Fruit fly (Drosophila melanogaster) whole organism, pupa: ENCODE results near the gene NetA.

Experiments used
- CG10348 ChIP-seq: fragments of 200-800 bp; sonication (Bioruptor generic); IDR thresholded peaks from 2 replicates; pipeline ENCODE4 v1.3.6; 2022; ENCODE audit warnings: missing biosample characterization, missing genetic modification characterization
- CG12605 ChIP-seq: fragments of 200-800 bp; sonication (Bioruptor generic); IDR thresholded peaks from 2 replicates; pipeline ENCODE4 v1.3.6; 2022; ENCODE audit warnings: missing biosample characterization, missing genetic modification characterization
- CG13204 ChIP-seq: fragments of 200-800 bp; sonication (Bioruptor generic); optimal IDR thresholded peaks from 2 replicates; lab custom pipeline; 2018; ENCODE audit warnings: missing biosample characterization, mild to moderate bottlenecking, missing genetic modification characterization, moderate library complexity
- CG14655 ChIP-seq: fragments of 200-800 bp; sonication (Bioruptor generic); optimal IDR thresholded peaks from 3 replicates; lab custom pipeline; 2017; ENCODE audit warnings: mild to moderate bottlenecking, missing biosample characterization, missing genetic modification reagents, missing genetic modification characterization
- CG15710 ChIP-seq: fragments of 200-800 bp; sonication (Bioruptor generic); optimal IDR thresholded peaks from 2 replicates; lab custom pipeline; 2018; ENCODE audit warnings: missing biosample characterization, mild to moderate bottlenecking, missing genetic modification characterization, moderate library complexity
- CG17806 ChIP-seq: fragments of 200-800 bp; sonication (Bioruptor generic); optimal IDR thresholded peaks from 2 replicates; lab custom pipeline; 2018; ENCODE audit warnings: missing biosample characterization, mild to moderate bottlenecking, missing genetic modification characterization, moderate library complexity
- CG32121 ChIP-seq: fragments of 200-800 bp; sonication (Bioruptor generic); IDR thresholded peaks from 2 replicates; pipeline ENCODE4 v1.3.6; 2022; ENCODE audit warnings: missing biosample characterization, missing genetic modification characterization
- CG34367 ChIP-seq: fragments of 200-800 bp; sonication (Bioruptor generic); optimal IDR thresholded peaks from 2 replicates; lab custom pipeline; 2018; ENCODE audit warnings: missing biosample characterization, mild to moderate bottlenecking, missing genetic modification characterization
- CG4496 ChIP-seq: fragments of 200-800 bp; sonication (Bioruptor generic); IDR thresholded peaks from 3 replicates; pipeline ENCODE4 v1.3.6; 2022; ENCODE audit warnings: missing biosample characterization, missing genetic modification characterization
- CG8159 ChIP-seq: fragments of 200-800 bp; sonication (Bioruptor generic); optimal IDR thresholded peaks from 3 replicates; lab custom pipeline; 2018; ENCODE audit warnings: missing biosample characterization, mild to moderate bottlenecking, missing genetic modification characterization, moderate library complexity
- CG8301 ChIP-seq: fragments of 200-800 bp; sonication (Bioruptor generic); optimal IDR thresholded peaks from 2 replicates; lab custom pipeline; 2018; ENCODE audit warnings: missing biosample characterization, mild to moderate bottlenecking, missing genetic modification characterization
- CG9948 ChIP-seq: fragments of 200-800 bp; sonication (Bioruptor generic); optimal IDR thresholded peaks from 2 replicates; lab custom pipeline; 2018; ENCODE audit warnings: missing biosample characterization, mild to moderate bottlenecking, missing genetic modification characterization, moderate library complexity
- D1 ChIP-seq: fragments of 200-800 bp; sonication (Bioruptor generic); optimal IDR thresholded peaks from 2 replicates; lab custom pipeline; 2018; ENCODE audit warnings: missing biosample characterization, mild to moderate bottlenecking, missing genetic modification characterization, moderate library complexity
- EcR ChIP-seq: fragments of 200-800 bp; sonication (Bioruptor generic); optimal IDR thresholded peaks from 3 replicates; lab custom pipeline; 2019; ENCODE audit warnings: missing biosample characterization, missing genetic modification characterization, mild to moderate bottlenecking, moderate library complexity, missing genetic modification reagents
- Ets98B ChIP-seq: fragments of 200-800 bp; sonication (Bioruptor generic); IDR thresholded peaks from 2 replicates; pipeline ENCODE4 v1.3.6; 2022; ENCODE audit warnings: missing biosample characterization, missing genetic modification characterization
- Pif1A ChIP-seq: fragments of 200-800 bp; sonication (Bioruptor generic); optimal IDR thresholded peaks from 3 replicates; lab custom pipeline; 2016; ENCODE audit warnings: missing biosample characterization, missing genetic modification characterization
- Pif1B ChIP-seq: fragments of 200-800 bp; sonication (Bioruptor generic); optimal IDR thresholded peaks from 3 replicates; lab custom pipeline; 2016; ENCODE audit warnings: missing biosample characterization, missing genetic modification characterization
- Snoo ChIP-seq: fragments of 200-800 bp; sonication (Bioruptor generic); optimal IDR thresholded peaks from 3 replicates; lab custom pipeline; 2017; ENCODE audit warnings: missing biosample characterization, mild to moderate bottlenecking, missing genetic modification characterization, inconsistent platforms
- fd96Ca ChIP-seq: fragments of 200-800 bp; sonication (Bioruptor generic); IDR thresholded peaks from 3 replicates; pipeline ENCODE4 v1.3.6; 2022; ENCODE audit warnings: missing biosample characterization, missing genetic modification characterization
- gl ChIP-seq: fragments of 200-800 bp; sonication (Bioruptor generic); optimal IDR thresholded peaks from 2 replicates; lab custom pipeline; 2018; ENCODE audit warnings: missing biosample characterization, mild to moderate bottlenecking, missing genetic modification characterization
- rn ChIP-seq: fragments of 200-800 bp; sonication (Bioruptor generic); IDR thresholded peaks from 2 replicates; pipeline ENCODE4 v1.3.6; 2022; ENCODE audit warnings: missing biosample characterization, missing genetic modification characterization

Gene NetA

dm6 chrX:14627080-14627796 lies 26.5 kb downstream of the NetA start:
- TF ChIP-seq D1 (tag; lab: Kevin White, UChicago) (no peak), CG14655 (peak; percentile 38), CG8159 (tag; lab: Kevin White, UChicago) (peak; percentile 38), Pif1A (GFP tag; lab: Kevin White, UChicago) (peak; percentile 6), Ets98B (GFP tag; lab: Robert Waterston, UW) (no peak), CG34367 (tag; lab: Kevin White, UChicago) (peak; percentile 12), CG17806 (peak; percentile 35), CG4496 (peak; percentile 38; the same call in 1 of the 3 replicates), CG15710 (peak; percentile 36), Pif1B (peak; percentile 20), CG9948 (tag; lab: Kevin White, UChicago) (peak; percentile 50), CG8301 (tag; lab: Kevin White, UChicago) (peak; percentile 12), CG13204 (GFP tag; lab: Kevin White, UChicago) (peak; percentile 6), Snoo (tag; lab: Kevin White, UChicago) (no peak), CG12605 (GFP tag; lab: Robert Waterston, UW) (0 out of 2 replicates have a peak, but pooled peaks have one; percentile 12)

dm6 chrX:14622179-14622578 lies 31.5 kb downstream of the NetA start:
- TF ChIP-seq CG8159 (tag; lab: Kevin White, UChicago) (peak; percentile 24), rn (GFP tag; lab: Robert Waterston, UW) (no peak), Ets98B (GFP tag; lab: Robert Waterston, UW) (no peak), CG12605 (GFP tag; lab: Robert Waterston, UW) (no peak), CG9948 (tag; lab: Kevin White, UChicago) (peak; percentile 13), EcR (no peak), Pif1A (GFP tag; lab: Kevin White, UChicago) (peak; percentile 30), CG10348 (GFP tag; lab: Robert Waterston, UW) (no peak), CG32121 (GFP tag; lab: Robert Waterston, UW) (no peak), CG14655 (peak; percentile 24), CG15710 (peak; percentile 10), CG34367 (tag; lab: Kevin White, UChicago) (no peak), CG17806 (no peak), CG8301 (tag; lab: Kevin White, UChicago) (peak; percentile 19), fd96Ca (no peak), CG13204 (GFP tag; lab: Kevin White, UChicago) (no peak), CG4496 (0 out of 3 replicates have a peak, but pooled peaks have one; percentile 20), Snoo (tag; lab: Kevin White, UChicago) (no peak)

DNA sequence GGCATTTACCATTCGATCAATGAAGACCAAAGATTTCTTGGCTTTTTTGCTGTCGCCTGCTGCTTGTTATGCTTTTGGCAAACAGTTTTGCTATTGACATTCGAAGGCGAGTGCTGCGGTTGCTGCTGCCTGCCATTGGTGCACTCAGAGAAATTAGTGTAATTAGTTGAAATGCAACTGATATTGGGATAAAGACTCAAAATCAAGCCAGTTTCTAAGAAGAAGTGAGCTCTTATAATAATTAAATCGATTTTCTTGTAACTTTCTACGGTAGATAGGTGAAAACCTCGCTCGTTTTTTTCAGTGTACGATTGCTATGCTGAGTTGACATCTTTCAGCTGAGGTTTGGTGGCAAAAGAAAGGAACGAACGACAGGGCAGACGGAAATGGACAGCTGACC lies 32.3 kb downstream of the NetA start:
- TF ChIP-seq CG14655, result peak; percentile 29
- peak; percentile 0 for TF ChIP-seq CG17806
- no peak for TF ChIP-seq Ets98B (GFP tag; lab: Robert Waterston, UW)
- TF ChIP-seq CG8159 (tag; lab: Kevin White, UChicago), result peak; percentile 19
- peak; percentile 1 for TF ChIP-seq Pif1A (GFP tag; lab: Kevin White, UChicago)
- TF ChIP-seq CG8301 (tag; lab: Kevin White, UChicago), result peak; percentile 14
- TF ChIP-seq CG12605 (GFP tag; lab: Robert Waterston, UW), result no peak

DNA sequence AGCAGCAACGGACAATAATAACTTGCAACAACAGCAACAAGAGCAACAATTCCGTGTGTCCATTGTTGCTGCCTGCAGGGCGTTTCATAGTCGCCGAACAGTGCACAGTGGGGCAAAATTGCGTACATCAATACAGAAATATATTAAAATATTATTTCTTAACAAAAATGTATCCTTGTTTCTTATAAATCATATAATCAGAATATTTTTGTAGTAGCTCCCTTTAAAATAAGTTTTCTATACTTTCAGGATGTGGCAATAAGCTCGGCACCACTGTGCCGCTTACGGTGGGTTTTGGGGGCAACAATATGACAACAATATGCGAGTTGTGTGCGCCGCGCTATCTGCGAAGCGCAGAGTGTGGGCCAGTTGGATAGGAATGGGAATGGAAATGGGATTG lies 41.4 kb downstream of the NetA start:
- no peak for TF ChIP-seq CG10348 (GFP tag; lab: Robert Waterston, UW)
- peak; percentile 88 for TF ChIP-seq Pif1B
- TF ChIP-seq D1 (tag; lab: Kevin White, UChicago), result peak; percentile 5
- TF ChIP-seq CG8301 (tag; lab: Kevin White, UChicago), result peak; percentile 59
- TF ChIP-seq Ets98B (GFP tag; lab: Robert Waterston, UW), result peak; percentile 72
- peak; percentile 83 for TF ChIP-seq CG9948 (tag; lab: Kevin White, UChicago)
- peak; percentile 82 for TF ChIP-seq Pif1A (GFP tag; lab: Kevin White, UChicago)
- peak; percentile 64 for TF ChIP-seq Snoo (tag; lab: Kevin White, UChicago)
- TF ChIP-seq CG17806, result peak; percentile 85
- TF ChIP-seq CG32121 (GFP tag; lab: Robert Waterston, UW), result peak; percentile 82
- TF ChIP-seq CG4496, result peak; percentile 90
- TF ChIP-seq fd96Ca, result peak; percentile 87
- peak; percentile 75 for TF ChIP-seq CG13204 (GFP tag; lab: Kevin White, UChicago)
- peak; percentile 79 for TF ChIP-seq CG34367 (tag; lab: Kevin White, UChicago)
- TF ChIP-seq CG8159 (tag; lab: Kevin White, UChicago), result peak; percentile 88
- TF ChIP-seq rn (GFP tag; lab: Robert Waterston, UW), result peak; percentile 37; the same call in 1 of the 2 replicates
- TF ChIP-seq CG14655, result peak; percentile 82
- peak; percentile 70 for TF ChIP-seq gl (tag; lab: Kevin White, UChicago)
- peak; percentile 87 for TF ChIP-seq CG15710
- no peak for TF ChIP-seq EcR
- TF ChIP-seq CG12605 (GFP tag; lab: Robert Waterston, UW), result peak; percentile 84
- TF ChIP-seq, all 21 proteins: peak for 19

dm6 chrX:14609222-14609621 lies 44.5 kb downstream of the NetA start:
- TF ChIP-seq Pif1B, result no peak
- TF ChIP-seq CG13204 (GFP tag; lab: Kevin White, UChicago), result no peak
- no peak for TF ChIP-seq EcR
- TF ChIP-seq Ets98B (GFP tag; lab: Robert Waterston, UW), result no peak
- peak; percentile 19 for TF ChIP-seq CG15710
- no peak for TF ChIP-seq CG10348 (GFP tag; lab: Robert Waterston, UW)
- TF ChIP-seq rn (GFP tag; lab: Robert Waterston, UW), result no peak
- TF ChIP-seq CG4496, result no peak
- TF ChIP-seq CG17806, result peak; percentile 7
- peak; percentile 52 for TF ChIP-seq CG8159 (tag; lab: Kevin White, UChicago)
- TF ChIP-seq CG34367 (tag; lab: Kevin White, UChicago), result peak; percentile 3
- TF ChIP-seq CG32121 (GFP tag; lab: Robert Waterston, UW), result no peak
- TF ChIP-seq CG9948 (tag; lab: Kevin White, UChicago), result peak; percentile 34
- peak; percentile 1 for TF ChIP-seq Pif1A (GFP tag; lab: Kevin White, UChicago)
- no peak for TF ChIP-seq D1 (tag; lab: Kevin White, UChicago)
- TF ChIP-seq CG8301 (tag; lab: Kevin White, UChicago), result peak; percentile 32
- no peak for TF ChIP-seq fd96Ca
- no peak for TF ChIP-seq Snoo (tag; lab: Kevin White, UChicago)
- TF ChIP-seq CG14655, result peak; percentile 66
- TF ChIP-seq gl (tag; lab: Kevin White, UChicago), result no peak
- no peak for TF ChIP-seq CG12605 (GFP tag; lab: Robert Waterston, UW)
